Worm (Caenorhabditis elegans): ENCODE data around the gene srv-16.

Gene srv-16

ce11 chrIV:15908251-15908650, 25.5 kb downstream of the srv-16 start:
- TF ChIP-seq ztf-1 (GFP tag; conservative IDR thresholded peaks at IDR 0.05) (no peak), aly-2 (tag; optimal IDR thresholded peaks at IDR 0.05) (no peak), ceh-82 (tag; optimal IDR thresholded peaks at IDR 0.05) (no peak), sem-4 (tag; optimal IDR thresholded peaks at IDR 0.05) (no peak), ztf-4 (tag; optimal IDR thresholded peaks at IDR 0.05) (no peak), nhr-12 (tag; optimal IDR thresholded peaks at IDR 0.05) (no peak), elt-3 (tag; optimal IDR thresholded peaks at IDR 0.05) (no peak), nhr-10 (tag; optimal IDR thresholded peaks at IDR 0.05) (no peak), Y55F3AM.14 (GFP tag; optimal IDR thresholded peaks at IDR 0.05) (no peak), mab-5 (tag; optimal IDR thresholded peaks at IDR 0.05) (no peak), sma-3 (GFP tag; optimal IDR thresholded peaks at IDR 0.05) (no peak), nhr-237 (tag; optimal IDR thresholded peaks at IDR 0.05) (no peak), ceh-16 (tag; optimal IDR thresholded peaks at IDR 0.05) (no peak)

- TF ChIP-seq lin-11 (tag; optimal IDR thresholded peaks at IDR 0.05): no peak
- peak in 1 of 2 experiments; percentile 2 for TF ChIP-seq lsy-2 (tag; optimal IDR thresholded peaks at IDR 0.05)
- peak; percentile 27 for TF ChIP-seq nhr-21 (tag; optimal IDR thresholded peaks at IDR 0.05)
- TF ChIP-seq ZK546.5 (tag; optimal IDR thresholded peaks at IDR 0.05): no peak
- TF ChIP-seq nhr-12 (tag; optimal IDR thresholded peaks at IDR 0.05): no peak
Observed at ce11 chrIV:15906059-15906632, 27.6 kb downstream of the srv-16 start, which contains the start of gene srv-15. TSS of gene srv-15 (plus strand) at chrIV:15906582.

ce11 chrIV:15901123-15901522, 32.6 kb downstream of the srv-16 start, which contains the start of gene Y105C5B.5:
TSS of gene Y105C5B.5 (minus strand) at chrIV:15901225.
- TF ChIP-seq skn-1 (tag; optimal IDR thresholded peaks at IDR 0.05) (no peak), ceh-16 (tag; optimal IDR thresholded peaks at IDR 0.05) (no peak), gmeb-1 (tag; optimal IDR thresholded peaks at IDR 0.05) (peak; percentile 34)

ce11 chrIV:15900158-15900557, 33.6 kb downstream of the srv-16 start:
- TF ChIP-seq sem-4 (tag; optimal IDR thresholded peaks at IDR 0.05) (no peak), fos-1 (tag; optimal IDR thresholded peaks at IDR 0.05) (no peak), peb-1 (tag; optimal IDR thresholded peaks at IDR 0.05) (no peak), elt-3 (tag; optimal IDR thresholded peaks at IDR 0.05) (no peak), unc-55 (GFP tag; optimal IDR thresholded peaks at IDR 0.05) (no peak), mbf-1 (tag; optimal IDR thresholded peaks at IDR 0.05) (no peak), snpc-4 (tag; optimal IDR thresholded peaks at IDR 0.05) (no peak), ama-1 (optimal IDR thresholded peaks at IDR 0.05) (no peak), gmeb-1 (tag; optimal IDR thresholded peaks at IDR 0.05) (no peak), lin-11 (tag; optimal IDR thresholded peaks at IDR 0.05) (no peak), ceh-82 (tag; optimal IDR thresholded peaks at IDR 0.05) (no peak)

- TF ChIP-seq crh-2 (tag; optimal IDR thresholded peaks at IDR 0.05): no peak
- TF ChIP-seq elt-3 (tag; optimal IDR thresholded peaks at IDR 0.05): no peak
- TF ChIP-seq unc-39 (tag; optimal IDR thresholded peaks at IDR 0.05): no peak
- TF ChIP-seq nhr-237 (tag; optimal IDR thresholded peaks at IDR 0.05): no peak
- TF ChIP-seq F13H6.1 (tag; optimal IDR thresholded peaks at IDR 0.05): no peak
- no peak for TF ChIP-seq nhr-77 (tag; optimal IDR thresholded peaks at IDR 0.05)
- TF ChIP-seq ztf-4 (tag; optimal IDR thresholded peaks at IDR 0.05): no peak
- TF ChIP-seq dmd-4 (tag; optimal IDR thresholded peaks at IDR 0.05): no peak
Observed at ce11 chrIV:15894819-15895218, 38.9 kb downstream of the srv-16 start.

- TF ChIP-seq ZK546.5 (tag; optimal IDR thresholded peaks at IDR 0.05) (no peak), snpc-4 (tag; optimal IDR thresholded peaks at IDR 0.05) (no peak), C34F6.9 (tag; optimal IDR thresholded peaks at IDR 0.05) (no peak), lsy-2 (tag; optimal IDR thresholded peaks at IDR 0.05) (no peak), nhr-23 (tag; optimal IDR thresholded peaks at IDR 0.05) (no peak), ceh-16 (tag; optimal IDR thresholded peaks at IDR 0.05) (no peak), egl-27 (tag; optimal IDR thresholded peaks at IDR 0.05) (no peak), nhr-77 (tag; optimal IDR thresholded peaks at IDR 0.05) (no peak), lin-13 (GFP tag; optimal IDR thresholded peaks at IDR 0.05) (no peak), nhr-237 (tag; optimal IDR thresholded peaks at IDR 0.05) (no peak), elt-1 (tag; optimal IDR thresholded peaks at IDR 0.05) (no peak), mdl-1 (tag; optimal IDR thresholded peaks at IDR 0.05) (no peak), R02D3.7 (tag; optimal IDR thresholded peaks at IDR 0.05) (no peak), ztf-4 (tag; optimal IDR thresholded peaks at IDR 0.05) (no peak), ama-1 (optimal IDR thresholded peaks at IDR 0.05) (no peak), nhr-6 (tag; optimal IDR thresholded peaks at IDR 0.05) (no peak), alr-1 (tag; optimal IDR thresholded peaks at IDR 0.05) (no peak), unc-39 (tag; optimal IDR thresholded peaks at IDR 0.05) (no peak)
Observed at ce11 chrIV:15894133-15894532, 39.6 kb downstream of the srv-16 start, which contains the start of gene srv-14. TSS of gene srv-14 (minus strand) at chrIV:15894233.
